Fruit fly (Drosophila melanogaster) whole organism, embryonic: ENCODE results near the gene ssp3.

Source experiments
- CG4424 ChIP-seq: fragments of 200-800 bp; sonication (Bioruptor generic); optimal IDR thresholded peaks from 3 replicates; lab custom pipeline; 2016; ENCODE audit warnings: missing biosample characterization, missing genetic modification characterization
- Camta ChIP-seq: fragments of 200-800 bp; sonication (Bioruptor generic); optimal IDR thresholded peaks from 2 replicates; lab custom pipeline; 2016; ENCODE audit warnings: missing biosample characterization, missing genetic modification characterization
- gem ChIP-seq: fragments of 200-800 bp; sonication (Bioruptor generic); optimal IDR thresholded peaks from 2 replicates; lab custom pipeline; 2019; ENCODE audit warnings: missing biosample characterization, mild to moderate bottlenecking, missing genetic modification characterization, moderate library complexity
- her ChIP-seq: fragments of 200-800 bp; sonication (Bioruptor generic); optimal IDR thresholded peaks from 2 replicates; lab custom pipeline; 2016; ENCODE audit warnings: missing biosample characterization, missing genetic modification characterization
- pum ChIP-seq: fragments of 200-800 bp; sonication (Bioruptor generic); optimal IDR thresholded peaks from 2 replicates; lab custom pipeline; 2016; ENCODE audit warnings: missing biosample characterization, missing genetic modification characterization

- TF ChIP-seq her (GFP tag; lab: Kevin White, UChicago) (no peak), Camta (GFP tag; lab: Kevin White, UChicago) (no peak), pum (GFP tag; lab: Kevin White, UChicago) (no peak), CG4424 (GFP tag; lab: Kevin White, UChicago) (no peak), gem (no peak)
Measured at dm6 chr2L:18875213-18875612, 68.5 kb downstream of the ssp3 start.
